Fruit fly (Drosophila melanogaster) whole organism, prepupa: Measurements from ENCODE around the gene Uch.

Experiments
- Blimp-1 ChIP-seq: fragments of 200-800 bp; sonication (Bioruptor generic); optimal IDR thresholded peaks from 3 replicates; lab custom pipeline; 2017; ENCODE audit warnings: missing biosample characterization, missing genetic modification characterization, mild to moderate bottlenecking, moderate library complexity, missing genetic modification reagents
- CG10631 ChIP-seq: fragments of 200-800 bp; sonication (Bioruptor generic); optimal IDR thresholded peaks from 2 replicates; lab custom pipeline; 2016; ENCODE audit warnings: missing biosample characterization, missing genetic modification characterization
- CG11294 ChIP-seq: fragments of 200-800 bp; sonication (Bioruptor generic); IDR thresholded peaks from 2 replicates; pipeline ENCODE4 v1.3.6; 2022; ENCODE audit warnings: missing biosample characterization, missing genetic modification characterization
- CG11762 ChIP-seq: fragments of 200-800 bp; sonication (Bioruptor generic); optimal IDR thresholded peaks from 3 replicates; lab custom pipeline; 2016; ENCODE audit warnings: missing biosample characterization, missing genetic modification characterization; ENCODE audit not compliant: insufficient read depth
- CG11902 ChIP-seq: fragments of 200-800 bp; sonication (Bioruptor generic); optimal IDR thresholded peaks from 3 replicates; lab custom pipeline; 2016; ENCODE audit warnings: missing biosample characterization, missing genetic modification characterization
- CG15336 ChIP-seq: fragments of 200-800 bp; sonication (Bioruptor generic); IDR thresholded peaks from 2 replicates; pipeline ENCODE4 v1.3.6; 2022; ENCODE audit warnings: missing biosample characterization, missing genetic modification characterization
- CG1621 ChIP-seq: fragments of 200-800 bp; sonication (Bioruptor generic); optimal IDR thresholded peaks from 3 replicates; lab custom pipeline; 2018; ENCODE audit warnings: missing biosample characterization, mild to moderate bottlenecking, missing genetic modification characterization
- CG3032 ChIP-seq: fragments of 200-800 bp; optimal IDR thresholded peaks from 2 replicates; lab custom pipeline; 2019; ENCODE audit warnings: missing biosample characterization, mild to moderate bottlenecking, missing genetic modification characterization, moderate library complexity
- CG34406 ChIP-seq: fragments of 200-800 bp; sonication (Bioruptor generic); optimal IDR thresholded peaks from 3 replicates; lab custom pipeline; 2016; ENCODE audit warnings: missing biosample characterization, missing genetic modification characterization
- CG3919 ChIP-seq: fragments of 200-800 bp; sonication (Bioruptor generic); optimal IDR thresholded peaks from 3 replicates; lab custom pipeline; 2016; ENCODE audit warnings: missing biosample characterization, missing genetic modification characterization
- CG6163 ChIP-seq: fragments of 200-800 bp; sonication (Bioruptor generic); IDR thresholded peaks from 3 replicates; pipeline ENCODE4 v1.3.6; 2022; ENCODE audit warnings: missing biosample characterization, missing genetic modification characterization
- CG6276 ChIP-seq: fragments of 200-800 bp; sonication (Bioruptor generic); optimal IDR thresholded peaks from 2 replicates; lab custom pipeline; 2017; ENCODE audit warnings: missing biosample characterization, mild to moderate bottlenecking, missing genetic modification characterization
- CG6792 ChIP-seq: fragments of 200-800 bp; sonication (Bioruptor generic); optimal IDR thresholded peaks from 3 replicates; lab custom pipeline; 2016; ENCODE audit warnings: missing biosample characterization, missing genetic modification characterization
- CG6808 ChIP-seq: fragments of 200-800 bp; sonication (Bioruptor generic); optimal IDR thresholded peaks from 3 replicates; lab custom pipeline; 2017; ENCODE audit warnings: missing biosample characterization, missing genetic modification characterization, mild to moderate bottlenecking, moderate library complexity, missing genetic modification reagents
- CG6854 ChIP-seq: fragments of 200-800 bp; sonication (Bioruptor generic); optimal IDR thresholded peaks from 2 replicates; lab custom pipeline; 2017; ENCODE audit warnings: missing biosample characterization, mild to moderate bottlenecking, missing genetic modification characterization
- CG7368 ChIP-seq: fragments of 200-800 bp; sonication (Bioruptor generic); optimal IDR thresholded peaks from 3 replicates; lab custom pipeline; 2016; ENCODE audit warnings: missing biosample characterization, missing genetic modification characterization
- CG8119 ChIP-seq: fragments of 200-800 bp; sonication (Bioruptor generic); IDR thresholded peaks from 3 replicates; pipeline ENCODE4 v1.3.6; 2022; ENCODE audit warnings: missing biosample characterization, missing genetic modification characterization
- CG8319 ChIP-seq: fragments of 200-800 bp; sonication (Bioruptor generic); optimal IDR thresholded peaks from 3 replicates; lab custom pipeline; 2016; ENCODE audit warnings: missing biosample characterization, missing genetic modification characterization
- CG8632 ChIP-seq: fragments of 200-800 bp; sonication (Bioruptor generic); optimal IDR thresholded peaks from 3 replicates; lab custom pipeline; 2016; ENCODE audit warnings: missing biosample characterization, missing genetic modification characterization
- CG9139 ChIP-seq: fragments of 200-800 bp; sonication (Bioruptor generic); optimal IDR thresholded peaks from 3 replicates; lab custom pipeline; 2017; ENCODE audit warnings: missing biosample characterization, mild to moderate bottlenecking, missing genetic modification characterization
- Eip75B ChIP-seq: fragments of 200-800 bp; sonication (Bioruptor generic); optimal IDR thresholded peaks from 3 replicates; lab custom pipeline; 2016; ENCODE audit warnings: missing biosample characterization, missing genetic modification characterization
- Eip78C ChIP-seq: fragments of 200-800 bp; sonication (Bioruptor generic); peaks from one replicate; lab custom pipeline; 2016; ENCODE audit warnings: missing biosample characterization, missing genetic modification characterization
- Eip93F ChIP-seq: fragments of 200-800 bp; sonication (Bioruptor generic); optimal IDR thresholded peaks from 2 replicates; lab custom pipeline; 2016; ENCODE audit warnings: missing biosample characterization, mild to moderate bottlenecking, missing genetic modification characterization
- Ets21C ChIP-seq: fragments of 200-800 bp; sonication (Bioruptor generic); optimal IDR thresholded peaks from 3 replicates; lab custom pipeline; 2016; ENCODE audit warnings: missing biosample characterization, missing genetic modification characterization
- Ets96B ChIP-seq: fragments of 200-800 bp; optimal IDR thresholded peaks from 2 replicates; lab custom pipeline; 2019; ENCODE audit warnings: missing biosample characterization, mild to moderate bottlenecking, missing genetic modification characterization, moderate library complexity
- Hr39 ChIP-seq: fragments of 200-800 bp; sonication (Bioruptor generic); optimal IDR thresholded peaks from 2 replicates; lab custom pipeline; 2016; ENCODE audit warnings: missing biosample characterization, missing genetic modification characterization
- Hr4 ChIP-seq: fragments of 200-800 bp; sonication (Bioruptor generic); optimal IDR thresholded peaks from 3 replicates; lab custom pipeline; 2016; ENCODE audit warnings: missing biosample characterization, missing genetic modification characterization
- Lpt ChIP-seq: fragments of 200-800 bp; sonication (Bioruptor generic); optimal IDR thresholded peaks from 3 replicates; lab custom pipeline; 2016; ENCODE audit warnings: missing biosample characterization, missing genetic modification characterization
- Met ChIP-seq: fragments of 200-800 bp; sonication (Bioruptor generic); optimal IDR thresholded peaks from 3 replicates; lab custom pipeline; 2016; ENCODE audit warnings: missing biosample characterization, missing genetic modification characterization
- Smox ChIP-seq: fragments of 200-800 bp; sonication (Bioruptor generic); optimal IDR thresholded peaks from 3 replicates; lab custom pipeline; 2016; ENCODE audit warnings: missing biosample characterization, missing genetic modification characterization
- Sox102F ChIP-seq: fragments of 200-800 bp; sonication (Bioruptor generic); optimal IDR thresholded peaks from 2 replicates; lab custom pipeline; 2016; ENCODE audit warnings: missing biosample characterization, mild to moderate bottlenecking, missing genetic modification characterization
- Sox14 ChIP-seq: fragments of 200-800 bp; sonication (Bioruptor generic); optimal IDR thresholded peaks from 3 replicates; lab custom pipeline; 2016; ENCODE audit warnings: missing biosample characterization, missing genetic modification characterization
- acj6 ChIP-seq: fragments of 200-800 bp; sonication (Bioruptor generic); optimal IDR thresholded peaks from 3 replicates; lab custom pipeline; 2016; ENCODE audit warnings: missing biosample characterization, missing genetic modification characterization
- cyc ChIP-seq: fragments of 200-800 bp; sonication (Bioruptor generic); optimal IDR thresholded peaks from 3 replicates; lab custom pipeline; 2016; ENCODE audit warnings: missing biosample characterization, missing genetic modification characterization
- dac ChIP-seq: fragments of 200-800 bp; sonication (Bioruptor generic); optimal IDR thresholded peaks from 2 replicates; lab custom pipeline; 2017; ENCODE audit warnings: missing biosample characterization, mild to moderate bottlenecking, missing genetic modification characterization
- eg ChIP-seq: fragments of 200-800 bp; sonication (Bioruptor generic); IDR thresholded peaks from 3 replicates; pipeline ENCODE4 v1.3.6; 2022; ENCODE audit warnings: missing biosample characterization, missing genetic modification characterization
- fd59A ChIP-seq: fragments of 200-800 bp; sonication (Bioruptor generic); optimal IDR thresholded peaks from 2 replicates; lab custom pipeline; 2017; ENCODE audit warnings: missing biosample characterization, mild to moderate bottlenecking, missing genetic modification characterization, missing genetic modification reagents
- ss ChIP-seq, 2 experiments: fragments of 200-800 bp; sonication (Bioruptor generic); optimal IDR thresholded peaks; 2 replicates in 1 of 2; 3 replicates in 1 of 2; lab custom pipeline; 2017 to 2018; ENCODE audit warnings: mild to moderate bottlenecking in 2 of 2, missing biosample characterization in 2 of 2, missing genetic modification characterization in 2 of 2, moderate library complexity in 1 of 2
- svp ChIP-seq: fragments of 200-800 bp; sonication (Bioruptor generic); peaks from one replicate; lab custom pipeline; 2016; ENCODE audit warnings: missing biosample characterization, missing genetic modification characterization
- vri ChIP-seq: fragments of 200-800 bp; sonication (Bioruptor generic); optimal IDR thresholded peaks from 3 replicates; lab custom pipeline; 2016; ENCODE audit warnings: missing biosample characterization, mild to moderate bottlenecking, missing genetic modification characterization

Gene Uch

dm6 chr2L:2249578-2249977, 35.6 kb upstream of the Uch start (continued):
- TF ChIP-seq svp = no peak
- no peak for TF ChIP-seq Met
- TF ChIP-seq dac (GFP tag; lab: Kevin White, UChicago) = no peak
- no peak for TF ChIP-seq CG11294 (GFP tag; lab: Robert Waterston, UW)
- TF ChIP-seq CG3919 (GFP tag; lab: Kevin White, UChicago) = peak; percentile 25
- no peak for TF ChIP-seq ss (GFP tag; optimal IDR thresholded peaks at IDR 0.05; lab: Kevin White, UChicago)
- peak; percentile 31 for TF ChIP-seq acj6
- TF ChIP-seq Sox102F (GFP tag; lab: Kevin White, UChicago) = no peak
- TF ChIP-seq cyc (GFP tag; lab: Kevin White, UChicago) = no peak
- no peak for TF ChIP-seq CG34406 (GFP tag; lab: Kevin White, UChicago)
- no peak for TF ChIP-seq Lpt

dm6 chr2L:2242783-2243182, 28.8 kb upstream of the Uch start:
- TF ChIP-seq dac (GFP tag; lab: Kevin White, UChicago) = no peak
- no peak for TF ChIP-seq CG11294 (GFP tag; lab: Robert Waterston, UW)
- no peak for TF ChIP-seq Met
- no peak for TF ChIP-seq CG6792 (GFP tag; lab: Kevin White, UChicago)
- TF ChIP-seq, all 60 proteins: peak for 0

DNA sequence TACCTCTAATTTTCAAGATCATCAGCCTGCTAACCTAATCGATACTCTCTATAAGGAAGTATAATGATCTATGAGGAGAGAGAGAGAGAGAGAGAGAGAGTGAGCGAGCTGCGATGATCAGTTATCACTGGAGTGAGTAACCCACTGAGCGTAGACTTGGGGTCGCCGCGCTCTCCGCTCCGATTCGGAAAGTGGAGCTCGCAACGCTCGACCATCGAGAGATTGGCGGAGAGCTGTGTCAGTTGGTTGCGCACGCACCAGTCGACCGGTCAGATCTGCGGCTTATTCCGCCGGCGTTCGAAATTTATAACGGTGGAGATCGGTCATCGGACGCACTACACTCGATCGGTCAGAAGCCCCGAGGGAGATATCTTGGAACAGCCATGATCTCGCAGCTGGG, 28.1 kb upstream of the Uch start, which contains the start of gene CG4267:
TSS of gene CG4267 (plus strand) at position 240 of the 400 bp plus-strand sequence.
- TF ChIP-seq Eip78C (peak; percentile 64), CG6163 (GFP tag; lab: Robert Waterston, UW) (peak; percentile 44; the same call in 1 of the 3 replicates), Hr4 (GFP tag; lab: Kevin White, UChicago) (no peak), eg (GFP tag; lab: Robert Waterston, UW) (0 out of 3 replicates have a peak, but pooled peaks have one; percentile 25), svp (peak; percentile 93)

DNA sequence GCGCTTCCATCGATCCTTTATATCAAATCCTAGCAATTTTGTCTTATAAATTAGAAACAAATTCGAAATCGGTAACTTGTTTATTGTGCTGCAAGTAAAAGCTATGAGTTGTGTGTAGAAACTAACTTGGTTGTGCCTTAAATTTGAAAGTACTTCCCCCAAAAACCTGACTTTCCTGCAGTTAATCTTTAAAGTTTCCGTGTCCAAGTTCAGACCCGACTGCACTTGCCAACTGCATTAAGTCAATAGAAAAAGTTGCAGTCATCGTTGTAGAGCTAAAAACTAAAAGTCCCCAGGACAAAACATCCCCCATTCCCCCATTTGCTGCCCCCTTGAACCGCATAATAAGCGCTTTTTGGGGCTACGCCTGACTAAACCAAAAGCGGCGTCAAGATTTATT, 26.5 kb upstream of the Uch start, which contains the start of gene Tengl1:
TSS of gene Tengl1 (minus strand) at position 101 of the 400 bp plus-strand sequence.
- TF ChIP-seq CG8119 (GFP tag; lab: Robert Waterston, UW) (no peak), Ets21C (GFP tag; lab: Kevin White, UChicago) (no peak), CG6854 (GFP tag; lab: Kevin White, UChicago) (no peak)
- TF ChIP-seq, all 60 proteins: peak for 0

DNA sequence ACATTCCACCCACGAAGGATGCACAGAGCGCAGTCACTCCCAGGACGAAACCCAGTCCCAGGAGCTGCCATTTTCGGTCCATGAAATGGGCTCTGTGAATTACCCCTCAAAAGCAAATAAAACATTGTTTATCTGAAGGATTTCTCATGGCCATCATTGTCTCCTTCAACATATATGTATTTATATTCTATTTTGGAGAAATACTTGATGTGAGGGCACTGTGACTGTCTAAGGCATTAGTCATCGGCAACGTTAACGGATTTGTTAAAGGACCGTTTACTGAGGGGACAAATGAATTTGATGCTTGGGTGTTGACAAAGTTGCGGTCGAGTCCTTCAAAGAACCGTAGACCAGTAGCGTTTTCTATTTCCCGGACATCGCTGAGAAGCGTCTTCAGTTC, 25.3 kb upstream of the Uch start, which contains the start of gene Tengl2:
TSS of gene Tengl2 (minus strand) at position 101 of the 400 bp plus-strand sequence.
- TF ChIP-seq CG6808 (GFP tag; lab: Kevin White, UChicago) (no peak), CG8319 (GFP tag; lab: Kevin White, UChicago) (no peak), vri (GFP tag; lab: Kevin White, UChicago) (no peak)

DNA sequence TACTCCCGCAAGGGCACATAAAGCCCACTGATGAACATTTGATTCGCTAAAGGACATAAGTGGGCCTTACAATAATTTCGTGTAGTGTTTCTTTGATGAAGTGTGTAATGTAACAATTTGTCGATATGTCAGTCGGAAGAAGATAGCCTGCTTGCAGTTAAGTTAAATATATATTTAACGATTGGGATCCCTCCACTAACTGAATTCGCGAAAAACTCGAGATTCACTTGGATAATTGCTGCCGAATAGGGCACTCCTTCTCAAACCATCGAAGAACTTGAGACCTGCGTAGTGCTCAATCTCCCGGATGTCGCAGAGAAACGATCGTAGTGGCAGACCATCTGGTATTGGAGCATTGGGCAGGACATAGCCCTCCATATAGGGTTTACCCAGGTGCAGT, 24.1 kb upstream of the Uch start, which contains the start of gene Tengl3:
TSS of gene Tengl3 (minus strand) at position 101 of the 400 bp plus-strand sequence.
- TF ChIP-seq CG3032 (tag; lab: Kevin White, UChicago) (no peak), CG8632 (GFP tag; lab: Kevin White, UChicago) (no peak), Ets96B (no peak), CG1621 (tag; lab: Kevin White, UChicago) (no peak), Eip75B (GFP tag; lab: Kevin White, UChicago) (no peak), acj6 (no peak), Lpt (no peak), fd59A (GFP tag; lab: Kevin White, UChicago) (no peak), ss (GFP tag; optimal IDR thresholded peaks at IDR 0.05; lab: Kevin White, UChicago) (no peak), CG10631 (GFP tag; lab: Kevin White, UChicago) (no peak), vri (GFP tag; lab: Kevin White, UChicago) (no peak), CG8119 (GFP tag; lab: Robert Waterston, UW) (no peak)

DNA sequence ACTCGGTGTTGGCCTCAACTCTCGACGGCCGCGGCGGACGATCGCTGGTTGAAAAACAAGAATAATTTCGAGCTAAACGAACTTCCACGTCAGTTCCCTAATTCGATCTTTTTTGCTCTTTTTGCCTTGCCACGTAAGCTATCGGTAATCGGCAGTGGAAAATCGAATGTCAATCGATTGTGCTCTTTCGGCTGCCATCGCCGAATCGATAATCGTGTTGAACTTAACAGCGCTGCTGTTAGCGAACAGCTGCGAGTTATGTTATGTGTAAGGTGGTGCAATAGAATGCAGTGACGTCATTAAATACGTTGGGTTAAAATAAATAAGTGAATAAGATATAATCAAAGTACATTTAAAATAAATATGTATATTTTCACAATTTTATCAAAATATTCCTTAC, 22.7 kb upstream of the Uch start, which contains the start of gene Sec24CD:
TSS of gene Sec24CD (minus strand) at position 123 of the 400 bp plus-strand sequence.
- peak; percentile 9 for TF ChIP-seq Eip93F (GFP tag; lab: Kevin White, UChicago)
- no peak for TF ChIP-seq CG11902 (GFP tag; lab: Kevin White, UChicago)
- no peak for TF ChIP-seq CG11762 (GFP tag; lab: Kevin White, UChicago)
- peak; percentile 40; the same call in 1 of the 3 replicates for TF ChIP-seq eg (GFP tag; lab: Robert Waterston, UW)
- no peak for TF ChIP-seq cyc (GFP tag; lab: Kevin White, UChicago)
- no peak for TF ChIP-seq CG34406 (GFP tag; lab: Kevin White, UChicago)
- no peak for TF ChIP-seq CG7368 (GFP tag; lab: Kevin White, UChicago)
- TF ChIP-seq Smox (GFP tag; lab: Kevin White, UChicago) = no peak
- no peak for TF ChIP-seq Sox14 (GFP tag; lab: Kevin White, UChicago)
- TF ChIP-seq CG6276 = no peak
- TF ChIP-seq CG9139 = no peak
- no peak for TF ChIP-seq Hr39
- peak; percentile 13; the same call in 1 of the 2 replicates for TF ChIP-seq CG15336 (GFP tag; lab: Robert Waterston, UW)
- no peak for TF ChIP-seq Blimp-1 (GFP tag; lab: Kevin White, UChicago)
- no peak for TF ChIP-seq Eip78C
